Worm (Caenorhabditis elegans): ENCODE results near the gene str-74.
A peak's percentile ranks its signal among the peaks of the same experiment; 100 is the strongest.

str-74 gene

DNA sequence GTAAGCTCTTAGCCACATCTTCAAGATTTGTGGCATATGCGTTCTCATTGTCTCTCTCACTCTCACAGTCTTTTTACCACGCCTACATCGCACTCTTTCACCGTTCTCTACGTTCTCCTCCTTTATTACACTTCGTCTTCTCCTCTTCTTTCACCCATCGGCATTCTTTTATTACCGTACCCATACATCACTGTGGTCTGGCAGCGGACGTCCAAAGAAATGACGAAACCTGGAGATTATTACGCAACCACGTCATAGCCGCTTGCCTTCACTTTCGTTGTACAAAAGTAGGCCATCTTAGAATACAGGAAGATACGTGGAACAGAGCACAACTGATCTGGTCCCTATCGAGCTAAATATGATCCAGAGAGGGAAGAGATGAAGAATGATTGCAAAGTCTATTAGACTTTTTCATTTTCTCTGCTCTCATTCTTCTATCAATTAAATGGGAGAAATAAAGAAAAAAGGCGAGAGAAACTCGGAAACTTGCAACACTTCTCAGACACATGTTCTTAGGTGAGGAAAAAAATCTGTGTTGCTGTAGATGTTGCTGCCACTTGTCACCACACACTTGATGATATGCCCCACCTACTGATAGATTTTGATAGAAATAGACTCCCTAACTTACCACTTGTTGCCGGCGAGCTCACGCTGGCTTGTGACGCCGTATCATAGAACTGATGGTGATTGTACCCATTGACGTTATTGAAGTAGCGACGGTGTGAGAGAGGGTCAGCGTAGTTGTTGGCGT lies 36.4 kb downstream of the str-74 start:
- no peak for TF ChIP-seq F44E2.7 (GFP tag; IDR thresholded peaks at IDR 0.05)
- TF ChIP-seq hmg-1.1 (GFP tag; IDR thresholded peaks at IDR 0.05) = 0 out of 2 replicates have a peak, but pooled peaks have one; percentile 13
- TF ChIP-seq R02D3.7 (tag; optimal IDR thresholded peaks at IDR 0.05) = no peak
- no peak for TF ChIP-seq cey-2 (tag; optimal IDR thresholded peaks at IDR 0.05; ENCODE audit: borderline replicate concordance, insufficient read depth)
- TF ChIP-seq egl-27 (tag; optimal IDR thresholded peaks at IDR 0.05) = no peak
- no peak for TF ChIP-seq mep-1 (tag; optimal IDR thresholded peaks at IDR 0.05)
- TF ChIP-seq nhr-41 (GFP tag; IDR thresholded peaks at IDR 0.05) = no peak

DNA sequence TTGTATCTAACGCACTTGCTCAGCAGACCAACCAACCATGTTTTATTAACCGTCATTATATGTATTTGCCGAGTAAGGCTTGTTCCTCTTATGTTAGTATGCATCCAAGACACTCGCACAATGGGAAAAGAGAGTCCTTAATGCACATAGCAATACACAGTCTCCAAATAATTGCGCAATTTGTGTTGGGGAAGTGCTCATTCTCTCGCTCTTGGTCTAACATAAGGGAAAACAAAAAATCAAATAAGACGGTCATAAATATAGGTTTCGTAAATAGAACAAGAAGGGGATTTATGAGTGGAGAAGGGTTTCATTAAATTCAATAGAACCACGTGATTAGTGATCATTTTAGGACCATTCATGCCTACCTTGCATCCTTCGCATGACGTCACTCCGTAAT lies 37.3 kb downstream of the str-74 start:
- no peak for TF ChIP-seq snpc-1.2 (GFP tag; IDR thresholded peaks at IDR 0.05)
- TF ChIP-seq Y75B8A.6 (GFP tag; IDR thresholded peaks at IDR 0.05) = no peak
- no peak for TF ChIP-seq daf-19 (GFP tag; conservative IDR thresholded peaks at IDR 0.05)
- TF ChIP-seq dmd-8 (GFP tag; IDR thresholded peaks at IDR 0.05) = no peak
- TF ChIP-seq dve-1 (tag; optimal IDR thresholded peaks at IDR 0.05; ENCODE audit: insufficient read depth) = no peak
- TF ChIP-seq lin-38 (GFP tag; IDR thresholded peaks at IDR 0.05) = no peak
- TF ChIP-seq F26F4.8 (GFP tag; conservative IDR thresholded peaks at IDR 0.05) = no peak
- TF ChIP-seq ztf-11 (tag; optimal IDR thresholded peaks at IDR 0.05) = no peak
- TF ChIP-seq zag-1 (tag; optimal IDR thresholded peaks at IDR 0.05) = no peak
- no peak for TF ChIP-seq sdz-12 (GFP tag; optimal IDR thresholded peaks at IDR 0.05)

DNA sequence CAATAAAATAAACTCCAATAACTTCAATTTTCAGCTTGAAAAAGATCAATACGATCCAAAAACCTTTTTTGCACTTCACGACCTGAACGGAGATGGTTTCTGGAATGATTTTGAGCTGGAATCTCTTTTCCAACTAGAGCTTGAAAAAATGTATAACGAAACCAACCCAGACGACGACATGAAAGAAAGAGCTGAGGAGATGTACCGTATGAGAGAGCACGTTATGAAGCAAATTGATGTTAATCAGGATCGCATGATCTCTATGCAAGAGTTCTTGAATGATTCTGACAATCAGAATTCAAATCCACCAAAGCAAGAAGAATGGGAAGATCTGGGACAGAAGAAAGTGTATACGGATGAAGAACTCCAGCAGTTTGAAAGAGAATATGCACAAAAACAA lies 41.6 kb downstream of the str-74 start:
- TF ChIP-seq hlh-30 (tag; optimal IDR thresholded peaks at IDR 0.05; ENCODE audit: insufficient read depth) = no peak
- peak in 1 of 2 experiments; percentile 64 for TF ChIP-seq unc-62 (GFP tag; optimal IDR thresholded peaks at IDR 0.05 in 1 of 2)
- TF ChIP-seq unc-62 (tag; optimal IDR thresholded peaks at IDR 0.05) = no peak

DNA sequence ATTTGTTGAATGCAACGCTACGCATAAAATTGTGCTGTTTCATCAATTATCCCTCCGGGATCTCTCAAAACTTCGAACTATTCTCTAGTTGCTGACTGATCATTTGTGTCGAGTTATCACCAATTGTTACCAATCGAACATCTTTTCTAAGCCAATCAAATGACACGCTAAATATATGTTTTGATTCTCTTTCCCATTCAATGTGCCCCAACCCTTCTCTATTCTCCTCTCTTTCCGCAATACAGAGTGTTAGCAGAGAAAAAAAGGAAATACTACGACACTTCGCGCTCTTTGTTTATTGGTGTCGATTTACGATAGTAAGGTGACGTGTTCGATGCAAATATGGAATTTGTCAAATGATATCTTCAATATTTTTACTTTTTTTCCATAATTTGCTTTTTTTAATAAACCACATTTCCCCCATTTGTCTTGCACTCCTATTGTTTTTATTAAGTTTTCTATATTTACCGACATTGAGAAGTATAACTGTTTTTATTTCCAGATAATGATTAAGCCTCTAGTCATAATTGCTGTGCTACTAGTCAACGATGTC lies 43.6 kb downstream of the str-74 start, which contains the start of gene nucb-1:
Gene nucb-1, plus strand, starts transcription at position 503 of the 553 bp plus-strand sequence.
- TF ChIP-seq pha-4 (GFP tag; IDR thresholded peaks at IDR 0.05) (no peak), pha-4 (tag; optimal IDR thresholded peaks at IDR 0.05) (peak; percentile 66), daf-19 (GFP tag; conservative IDR thresholded peaks at IDR 0.05) (no peak), hlh-11 (tag; optimal IDR thresholded peaks at IDR 0.05) (peak; percentile 72), skn-1 (tag; optimal IDR thresholded peaks at IDR 0.05) (no peak), nhr-111 (GFP tag; optimal IDR thresholded peaks at IDR 0.05) (no peak), nhr-41 (GFP tag; IDR thresholded peaks at IDR 0.05) (no peak), mep-1 (tag; optimal IDR thresholded peaks at IDR 0.05) (peak; percentile 90), Y75B8A.6 (GFP tag; IDR thresholded peaks at IDR 0.05) (no peak), dve-1 (tag; optimal IDR thresholded peaks at IDR 0.05; ENCODE audit: insufficient read depth) (peak; percentile 79), nhr-102 (tag; optimal IDR thresholded peaks at IDR 0.05) (no peak), hmg-1.1 (GFP tag; IDR thresholded peaks at IDR 0.05) (peak; percentile 62), mes-2 (tag; optimal IDR thresholded peaks at IDR 0.05; ENCODE audit: poor library complexity, severe bottlenecking) (peak; percentile 81), unc-39 (tag; optimal IDR thresholded peaks at IDR 0.05) (no peak), T26A8.4 (GFP tag; IDR thresholded peaks at IDR 0.05) (peak; percentile 39; the same call in 1 of the 2 replicates), egl-27 (tag; optimal IDR thresholded peaks at IDR 0.05) (no peak), mxl-3 (GFP tag; optimal IDR thresholded peaks at IDR 0.05) (peak; percentile 60), lin-15B (tag; optimal IDR thresholded peaks at IDR 0.05) (no peak), aly-2 (tag; optimal IDR thresholded peaks at IDR 0.05) (no peak), F44E2.7 (GFP tag; IDR thresholded peaks at IDR 0.05) (no peak), ctbp-1 (GFP tag; IDR thresholded peaks at IDR 0.05) (no peak), fos-1 (tag; optimal IDR thresholded peaks at IDR 0.05) (no peak), php-3 (GFP tag; IDR thresholded peaks at IDR 0.05) (no peak), Y5F2A.4 (GFP tag; optimal IDR thresholded peaks at IDR 0.05) (no peak), ceh-32 (tag; optimal IDR thresholded peaks at IDR 0.05; ENCODE audit: poor library complexity) (no peak), ceh-62 (tag; optimal IDR thresholded peaks at IDR 0.05) (no peak), nhr-11 (tag; optimal IDR thresholded peaks at IDR 0.05) (peak; percentile 72), unc-130 (GFP tag; optimal IDR thresholded peaks at IDR 0.05) (no peak), nhr-6 (tag; optimal IDR thresholded peaks at IDR 0.05) (peak; percentile 82), lsy-2 (tag; optimal IDR thresholded peaks at IDR 0.05) (peak; percentile 15 to 90), mxl-2 (GFP tag; conservative IDR thresholded peaks at IDR 0.05) (no peak), nhr-76 (tag; optimal IDR thresholded peaks at IDR 0.05) (no peak)
